Fruit fly (Drosophila melanogaster) whole organism, embryonic: ENCODE results near the gene Unc50.

Experiments
- ATbp ChIP-seq: fragments of 200-800 bp; sonication (Bioruptor generic); optimal IDR thresholded peaks from 2 replicates; lab custom pipeline; 2017; ENCODE audit warnings: missing biosample characterization, mild to moderate bottlenecking, missing genetic modification characterization, missing genetic modification reagents
- B-H2 ChIP-seq: fragments of 200-800 bp; sonication (Bioruptor generic); optimal IDR thresholded peaks from 2 replicates; lab custom pipeline; 2018; ENCODE audit warnings: missing biosample characterization, mild to moderate bottlenecking, missing genetic modification characterization
- CG10267 ChIP-seq: fragments of 200-800 bp; sonication (Bioruptor generic); optimal IDR thresholded peaks from 2 replicates; lab custom pipeline; 2018; ENCODE audit warnings: missing biosample characterization, mild to moderate bottlenecking, missing genetic modification characterization, moderate library complexity
- CG10431 ChIP-seq: fragments of 200-800 bp; sonication (Bioruptor generic); optimal IDR thresholded peaks from 3 replicates; lab custom pipeline; 2018; ENCODE audit warnings: missing biosample characterization, mild to moderate bottlenecking, missing genetic modification characterization
- CG10979 ChIP-seq: fragments of 200-800 bp; sonication (Bioruptor generic); optimal IDR thresholded peaks from 2 replicates; lab custom pipeline; 2018; ENCODE audit warnings: missing biosample characterization, mild to moderate bottlenecking, missing genetic modification characterization, moderate library complexity
- CG12299 ChIP-seq: fragments of 200-800 bp; sonication (Bioruptor generic); optimal IDR thresholded peaks from 2 replicates; lab custom pipeline; 2018; ENCODE audit warnings: missing biosample characterization, mild to moderate bottlenecking, missing genetic modification characterization
- CG12942 ChIP-seq: fragments of 200-800 bp; sonication (Bioruptor generic); optimal IDR thresholded peaks from 3 replicates; lab custom pipeline; 2016; ENCODE audit warnings: missing biosample characterization, missing genetic modification characterization
- CG13123 ChIP-seq: fragments of 200-800 bp; sonication (Bioruptor generic); optimal IDR thresholded peaks from 2 replicates; lab custom pipeline; 2016; ENCODE audit warnings: missing biosample characterization, missing genetic modification characterization
- CG15696 ChIP-seq: fragments of 200-800 bp; sonication (Bioruptor generic); optimal IDR thresholded peaks from 2 replicates; lab custom pipeline; 2019; ENCODE audit warnings: missing biosample characterization, mild to moderate bottlenecking, missing genetic modification characterization, moderate library complexity
- CG17359 ChIP-seq: fragments of 200-800 bp; sonication (Bioruptor generic); optimal IDR thresholded peaks from 3 replicates; lab custom pipeline; 2018; ENCODE audit warnings: missing biosample characterization, mild to moderate bottlenecking, missing genetic modification characterization, moderate library complexity
- CG17361 ChIP-seq: fragments of 200-800 bp; sonication (Bioruptor generic); IDR thresholded peaks from 3 replicates; pipeline ENCODE4 v1.3.6; 2022; ENCODE audit warnings: missing biosample characterization, missing genetic modification characterization
- CG1832 ChIP-seq: fragments of 200-800 bp; sonication (Bioruptor generic); optimal IDR thresholded peaks from 2 replicates; lab custom pipeline; 2017; ENCODE audit warnings: missing biosample characterization, mild to moderate bottlenecking, missing genetic modification characterization, inconsistent platforms
- CG2129 ChIP-seq: fragments of 200-800 bp; sonication (Bioruptor generic); IDR thresholded peaks from 2 replicates; pipeline ENCODE4 v1.3.6; 2022; ENCODE audit warnings: missing biosample characterization, missing genetic modification characterization; ENCODE audit not compliant: partially characterized antibody
- CG3163 ChIP-seq: fragments of 200-800 bp; sonication (Bioruptor generic); optimal IDR thresholded peaks from 3 replicates; lab custom pipeline; 2016; ENCODE audit warnings: missing biosample characterization, missing genetic modification characterization
- CG32767 ChIP-seq: fragments of 200-800 bp; sonication (Bioruptor generic); IDR thresholded peaks from 2 replicates; pipeline ENCODE4 v1.3.6; 2022; ENCODE audit warnings: missing biosample characterization, missing genetic modification characterization
- CG34422 ChIP-seq: fragments of 200-800 bp; sonication (Bioruptor generic); IDR thresholded peaks from 3 replicates; pipeline ENCODE4 v1.3.6; 2022; ENCODE audit warnings: missing biosample characterization, missing genetic modification characterization
- CG3847 ChIP-seq: fragments of 200-800 bp; sonication (Bioruptor generic); IDR thresholded peaks from 2 replicates; pipeline ENCODE4 v1.3.6; 2022; ENCODE audit warnings: missing biosample characterization, missing genetic modification characterization
- CG3995 ChIP-seq: fragments of 200-800 bp; sonication (Bioruptor generic); optimal IDR thresholded peaks from 3 replicates; lab custom pipeline; 2016; ENCODE audit warnings: missing biosample characterization, missing genetic modification characterization
- CG43689 ChIP-seq: fragments of 200-800 bp; sonication (Bioruptor generic); IDR thresholded peaks from 2 replicates; pipeline ENCODE4 v1.3.6; 2022; ENCODE audit warnings: missing biosample characterization, missing genetic modification characterization
- CG4617 ChIP-seq: fragments of 200-800 bp; sonication (Bioruptor generic); optimal IDR thresholded peaks from 3 replicates; lab custom pipeline; 2016; ENCODE audit warnings: missing biosample characterization, missing genetic modification characterization, borderline replicate concordance
- CG4730 ChIP-seq: fragments of 200-800 bp; sonication (Bioruptor generic); IDR thresholded peaks from 2 replicates; pipeline ENCODE4 v1.3.6; 2022; ENCODE audit warnings: missing biosample characterization, missing genetic modification characterization
- CG7271 ChIP-seq: fragments of 200-800 bp; sonication (Bioruptor generic); optimal IDR thresholded peaks from 2 replicates; lab custom pipeline; 2018; ENCODE audit warnings: missing biosample characterization, mild to moderate bottlenecking, missing genetic modification characterization, moderate library complexity
- CG7987 ChIP-seq: fragments of 200-800 bp; sonication (Bioruptor generic); optimal IDR thresholded peaks from 2 replicates; lab custom pipeline; 2018; ENCODE audit warnings: missing biosample characterization, mild to moderate bottlenecking, missing genetic modification characterization, moderate library complexity
- CHES-1-like ChIP-seq: fragments of 200-800 bp; sonication (Bioruptor generic); optimal IDR thresholded peaks from 2 replicates; lab custom pipeline; 2016; ENCODE audit warnings: missing biosample characterization, missing genetic modification characterization
- ERR ChIP-seq: fragments of 200-800 bp; sonication (Bioruptor generic); optimal IDR thresholded peaks from 2 replicates; lab custom pipeline; 2016; ENCODE audit warnings: missing biosample characterization, missing genetic modification characterization
- Eip74EF ChIP-seq, 2 experiments: fragments of 200-800 bp in 1 of 2; fragments of >200 bp in 1 of 2; sonication (Bioruptor generic) in 1 of 2; optimal IDR thresholded peaks; 2 replicates each; lab custom pipeline; 2017 to 2019; ENCODE audit warnings: missing biosample characterization in 2 of 2, missing genetic modification characterization in 2 of 2, mild to moderate bottlenecking in 1 of 2, moderate library complexity in 1 of 2
- Elba2 ChIP-seq: fragments of 200-800 bp; sonication (Bioruptor generic); optimal IDR thresholded peaks from 3 replicates; lab custom pipeline; 2016; ENCODE audit warnings: missing biosample characterization, missing genetic modification characterization
- Ets97D ChIP-seq: fragments of 200-800 bp; sonication (Bioruptor generic); optimal IDR thresholded peaks from 3 replicates; lab custom pipeline; 2016; ENCODE audit warnings: missing biosample characterization, missing genetic modification characterization
- Fer1 ChIP-seq: fragments of 200-800 bp; sonication (Bioruptor generic); optimal IDR thresholded peaks from 2 replicates; lab custom pipeline; 2017; ENCODE audit warnings: missing biosample characterization, mild to moderate bottlenecking, missing genetic modification characterization
- HHEX ChIP-seq: fragments of 200-800 bp; sonication (Bioruptor generic); optimal IDR thresholded peaks from 3 replicates; lab custom pipeline; 2017; ENCODE audit warnings: missing biosample characterization, mild to moderate bottlenecking, missing genetic modification characterization, missing genetic modification reagents
- HLH3B ChIP-seq: fragments of 200-800 bp; sonication (Bioruptor generic); IDR thresholded peaks from 2 replicates; pipeline ENCODE4 v1.3.6; 2022; ENCODE audit warnings: missing biosample characterization, missing genetic modification characterization
- Hr39 ChIP-seq: fragments of >200 bp; optimal IDR thresholded peaks from 2 replicates; lab custom pipeline; 2017
- MTF-1 ChIP-seq: fragments of 200-800 bp; sonication (Bioruptor generic); optimal IDR thresholded peaks from 2 replicates; lab custom pipeline; 2018; ENCODE audit warnings: missing biosample characterization, mild to moderate bottlenecking, missing genetic modification characterization, borderline replicate concordance
- NFAT ChIP-seq: fragments of 200-800 bp; sonication (Bioruptor generic); IDR thresholded peaks from 2 replicates; pipeline ENCODE4 v1.3.6; 2022; ENCODE audit warnings: missing biosample characterization, missing genetic modification characterization
- Poxn ChIP-seq: fragments of 200-800 bp; sonication (Bioruptor generic); IDR thresholded peaks from 2 replicates; pipeline ENCODE4 v1.3.6; 2022; ENCODE audit warnings: missing biosample characterization, missing genetic modification characterization
- Stat92E ChIP-seq, 3 experiments: fragments of >200 bp in 2 of 3; fragments of 200-800 bp in 1 of 3; sonication (Bioruptor generic) in 1 of 3; optimal IDR thresholded peaks; 2 replicates each; lab custom pipeline; 2017 to 2019; ENCODE audit warnings: missing biosample characterization in 3 of 3, missing genetic modification characterization in 3 of 3, mild to moderate bottlenecking in 1 of 3, moderate library complexity in 1 of 3
- Usf ChIP-seq: fragments of 200-800 bp; sonication (Bioruptor generic); optimal IDR thresholded peaks from 2 replicates; lab custom pipeline; 2017; ENCODE audit warnings: missing genotype, missing biosample characterization, missing genetic modification characterization
- ara ChIP-seq: fragments of 200-800 bp; sonication (Bioruptor generic); IDR thresholded peaks from 2 replicates; pipeline ENCODE4 v1.3.6; 2022; ENCODE audit warnings: missing biosample characterization, missing genetic modification characterization
- ase ChIP-seq: fragments of 200-800 bp; sonication (Bioruptor generic); IDR thresholded peaks from 3 replicates; pipeline ENCODE4 v1.3.6; 2022; ENCODE audit warnings: missing biosample characterization, missing genetic modification characterization
- gce ChIP-seq: fragments of 200-800 bp; sonication (Bioruptor generic); IDR thresholded peaks from 3 replicates; pipeline ENCODE4 v1.3.6; 2022; ENCODE audit warnings: missing biosample characterization, missing genetic modification characterization
- gro ChIP-seq: fragments of 200-800 bp; sonication (Bioruptor generic); optimal IDR thresholded peaks from 2 replicates; lab custom pipeline; 2016; ENCODE audit warnings: missing biosample characterization, missing genetic modification characterization
- gsb ChIP-seq: fragments of 200-800 bp; sonication (Bioruptor generic); IDR thresholded peaks from 2 replicates; pipeline ENCODE4 v1.3.6; 2022; ENCODE audit warnings: missing biosample characterization, missing genetic modification characterization
- insv ChIP-seq, 2 experiments: fragments of 200-800 bp; sonication (Bioruptor generic); optimal IDR thresholded peaks; 3 replicates each; lab custom pipeline; 2016 to 2018; ENCODE audit warnings: missing biosample characterization in 2 of 2, missing genetic modification characterization in 2 of 2
- jing ChIP-seq: fragments of 200-800 bp; sonication (Bioruptor generic); optimal IDR thresholded peaks from 2 replicates; lab custom pipeline; 2018; ENCODE audit warnings: missing biosample characterization, mild to moderate bottlenecking, missing genetic modification characterization
- otp ChIP-seq: fragments of 200-800 bp; sonication (Bioruptor generic); IDR thresholded peaks from 3 replicates; pipeline ENCODE4, ENCODE4 v1.3.6; 2022; ENCODE audit warnings: missing biosample characterization, missing genetic modification characterization
- scrt ChIP-seq: fragments of 200-800 bp; sonication (Bioruptor generic); optimal IDR thresholded peaks from 2 replicates; lab custom pipeline; 2018; ENCODE audit warnings: missing biosample characterization, mild to moderate bottlenecking, missing genetic modification characterization, moderate library complexity
- sr ChIP-seq: fragments of 200-800 bp; sonication (Bioruptor generic); IDR thresholded peaks from 3 replicates; pipeline ENCODE4 v1.3.6; 2022; ENCODE audit warnings: missing biosample characterization, missing genetic modification characterization
- vnd ChIP-seq: fragments of 200-800 bp; sonication (Bioruptor generic); IDR thresholded peaks from 3 replicates; pipeline ENCODE4 v1.3.6; 2022; ENCODE audit warnings: missing biosample characterization, missing genetic modification characterization; ENCODE audit not compliant: partially characterized antibody
- zen2 ChIP-seq: fragments of 200-800 bp; sonication (Bioruptor generic); IDR thresholded peaks from 3 replicates; pipeline ENCODE4 v1.3.6; 2022; ENCODE audit warnings: missing biosample characterization, missing genetic modification characterization; ENCODE audit not compliant: partially characterized antibody
- zf30C ChIP-seq: fragments of 200-800 bp; sonication (Bioruptor generic); optimal IDR thresholded peaks from 3 replicates; lab custom pipeline; 2018; ENCODE audit warnings: missing biosample characterization, mild to moderate bottlenecking, missing genetic modification characterization

Gene Unc50

dm6 chr3R:8652731-8653130 lies 23.7 kb downstream of the Unc50 start, which contains the start of the genes Sys1 and Dhod (continued):
- no peak for TF ChIP-seq Stat92E (GFP tag; optimal IDR thresholded peaks at IDR 0.05; lab: Kevin White, UChicago)
- TF ChIP-seq HHEX (GFP tag; lab: Kevin White, UChicago): peak; percentile 38
- TF ChIP-seq ara (GFP tag; lab: Robert Waterston, UW): no peak
- peak; percentile 57 for TF ChIP-seq Ets97D (GFP tag; lab: Kevin White, UChicago)
- TF ChIP-seq NFAT (GFP tag; lab: Robert Waterston, UW): peak; percentile 41; the same call in 1 of the 2 replicates
- no peak for TF ChIP-seq Hr39 (lab: Kevin White, UChicago)
- peak; percentile 46 for TF ChIP-seq CG13123 (GFP tag; lab: Kevin White, UChicago)
- peak; percentile 65; the same call in 1 of the 2 replicates for TF ChIP-seq CG32767 (GFP tag; lab: Robert Waterston, UW)
- no peak for TF ChIP-seq gsb (GFP tag; lab: Robert Waterston, UW)
- TF ChIP-seq CG12299 (tag; lab: Kevin White, UChicago): no peak
- TF ChIP-seq Poxn (GFP tag; lab: Robert Waterston, UW): no peak
- no peak for TF ChIP-seq insv (GFP tag; optimal IDR thresholded peaks at IDR 0.05; lab: Kevin White, UChicago)
- TF ChIP-seq B-H2 (GFP tag; lab: Kevin White, UChicago): peak; percentile 54
- peak; percentile 65 for TF ChIP-seq Fer1 (GFP tag; lab: Kevin White, UChicago)
- TF ChIP-seq Usf (GFP tag; lab: Kevin White, UChicago): no peak
- peak; percentile 53 for TF ChIP-seq CG4730 (GFP tag; lab: Robert Waterston, UW)
- peak; percentile 71 for TF ChIP-seq ase (GFP tag; lab: Robert Waterston, UW)
- TF ChIP-seq CG12942: peak; percentile 45
- peak; percentile 83 for TF ChIP-seq zf30C (GFP tag; lab: Kevin White, UChicago)
- TF ChIP-seq CG17361 (GFP tag; lab: Robert Waterston, UW): peak; percentile 68; the same call in 2 of the 3 replicates
- TF ChIP-seq CG3163 (GFP tag; lab: Kevin White, UChicago): peak; percentile 28
- no peak for TF ChIP-seq ATbp (GFP tag; lab: Kevin White, UChicago)
- peak; percentile 63 for TF ChIP-seq CG3847
- TF ChIP-seq HLH3B (GFP tag; lab: Robert Waterston, UW): peak; percentile 62
- TF ChIP-seq jing (GFP tag; lab: Kevin White, UChicago): no peak
- TF ChIP-seq scrt: peak; percentile 26
- TF ChIP-seq zen2 (GFP tag; lab: Robert Waterston, UW): peak; percentile 83; the same call in 2 of the 3 replicates
- TF ChIP-seq CG34422 (GFP tag; lab: Robert Waterston, UW): peak; percentile 85; the same call in 2 of the 3 replicates
- TF ChIP-seq MTF-1 (GFP tag; lab: Kevin White, UChicago): no peak
- TF ChIP-seq CG3995: peak; percentile 74
- TF ChIP-seq CG1832 (GFP tag; lab: Kevin White, UChicago): no peak
- TF ChIP-seq vnd: peak; percentile 85
- 0 out of 3 replicates have a peak, but pooled peaks have one; percentile 40 for TF ChIP-seq gce (GFP tag; lab: Robert Waterston, UW)
- no peak for TF ChIP-seq sr (GFP tag; lab: Robert Waterston, UW)
- peak; percentile 86 for TF ChIP-seq CG4617 (GFP tag; lab: Kevin White, UChicago)
- peak; percentile 69; the same call in 2 of the 3 replicates for TF ChIP-seq otp (GFP tag; lab: Robert Waterston, UW)
- TF ChIP-seq gro (GFP tag; lab: Kevin White, UChicago): peak; percentile 37
- TF ChIP-seq CG17359: peak; percentile 61
- peak; percentile 61 for TF ChIP-seq CG10979 (tag; lab: Kevin White, UChicago)
- TF ChIP-seq Elba2 (GFP tag; lab: Kevin White, UChicago): no peak
- TF ChIP-seq CG7271 (tag; lab: Kevin White, UChicago): peak; percentile 36
- peak; percentile 20; the same call in 1 of the 2 replicates for TF ChIP-seq CG43689
- TF ChIP-seq Eip74EF (GFP tag; optimal IDR thresholded peaks at IDR 0.05; lab: Kevin White, UChicago): no peak
- peak; percentile 71 for TF ChIP-seq CG10267
- TF ChIP-seq CG10431: no peak
- peak; percentile 65 for TF ChIP-seq CHES-1-like (GFP tag; lab: Kevin White, UChicago)
- peak; percentile 3 for TF ChIP-seq CG15696
- TF ChIP-seq ERR (GFP tag; lab: Kevin White, UChicago): peak; percentile 59
- TF ChIP-seq CG2129: peak; percentile 86
- peak; percentile 14 for TF ChIP-seq CG7987 (GFP tag; lab: Kevin White, UChicago)
